Worm (Caenorhabditis elegans) whole organism, young adult: ENCODE results near the gene inso-1.

Experiments
- B0019.2 ChIP-seq: fragments of 200-800 bp; sonication (Bioruptor generic); conservative IDR thresholded peaks from 2 replicates; pipeline ENCODE4 v1.3.6; 2022; ENCODE audit warnings: missing genetic modification reagents, missing genetic modification characterization, missing compliant biosample characterization
- ama-1 ChIP-seq, 3 experiments: fragments of 150-350 bp in 1 of 3; sonication (generic microtip) in 2 of 3; optimal IDR thresholded peaks; 2 replicates each; lab custom pipeline; 2014 to 2018; ENCODE audit warnings: missing biosample characterization in 2 of 3, missing genetic modification characterization in 2 of 3, missing genetic modification reagents in 2 of 3
- cebp-2 ChIP-seq: fragments of 200-800 bp; sonication (Bioruptor generic); IDR thresholded peaks from 2 replicates; pipeline ENCODE4 v1.3.6; 2022; ENCODE audit warnings: missing genetic modification characterization, missing compliant biosample characterization
- ceh-27 ChIP-seq: fragments of 200-800 bp; sonication (Bioruptor generic); optimal IDR thresholded peaks from 2 replicates; lab custom pipeline; 2018; ENCODE audit warnings: mild to moderate bottlenecking, missing genetic modification characterization, moderate library complexity, missing compliant biosample characterization
- ets-4 ChIP-seq: fragments of 200-800 bp; sonication (Bioruptor generic); optimal IDR thresholded peaks from 2 replicates; lab custom pipeline; 2018; ENCODE audit warnings: mild to moderate bottlenecking, missing genetic modification characterization, missing compliant biosample characterization
- let-526 ChIP-seq: fragments of 200-800 bp; sonication (Bioruptor generic); IDR thresholded peaks from 2 replicates; pipeline ENCODE4 v1.3.6; 2022; ENCODE audit warnings: missing genetic modification reagents, missing genetic modification characterization, missing compliant biosample characterization
- lin-26 ChIP-seq: fragments of 200-800 bp; sonication (Bioruptor generic); IDR thresholded peaks from 2 replicates; pipeline ENCODE4 v1.3.6; 2022; ENCODE audit warnings: missing genetic modification reagents, missing genetic modification characterization, missing compliant biosample characterization
- madf-6 ChIP-seq: fragments of 200-800 bp; sonication (Bioruptor generic); IDR thresholded peaks from 2 replicates; pipeline ENCODE4 v1.3.6; 2022; ENCODE audit warnings: missing genetic modification reagents, missing genetic modification characterization, missing compliant biosample characterization
- mcd-1 ChIP-seq: fragments of 200-800 bp; sonication (Bioruptor generic); IDR thresholded peaks from 2 replicates; pipeline ENCODE4 v1.3.6; 2022; ENCODE audit warnings: missing genetic modification reagents, missing genetic modification characterization, missing compliant biosample characterization
- rcor-1 ChIP-seq: fragments of 200-800 bp; sonication (Bioruptor generic); IDR thresholded peaks from 2 replicates; pipeline ENCODE4 v1.3.6; 2022; ENCODE audit warnings: missing genetic modification reagents, missing genetic modification characterization, missing compliant biosample characterization
- unc-130 ChIP-seq: sonication (generic microtip); optimal IDR thresholded peaks from 2 replicates; lab custom pipeline; 2016; ENCODE audit warnings: missing genetic modification reagents, missing genetic modification characterization, missing compliant biosample characterization
- unc-62 ChIP-seq: fragments of 150-350 bp; optimal IDR thresholded peaks from 2 replicates; lab custom pipeline; 2014; ENCODE audit warnings: missing biosample characterization, missing genetic modification reagents, missing genetic modification characterization
- xnd-1 ChIP-seq: sonication (generic microtip); optimal IDR thresholded peaks from 2 replicates; lab custom pipeline; 2016; ENCODE audit warnings: missing genotype, missing genetic modification reagents, missing genetic modification characterization, missing compliant biosample characterization
- ztf-25 ChIP-seq: fragments of 200-800 bp; sonication (Bioruptor generic); IDR thresholded peaks from 2 replicates; pipeline ENCODE4 v1.3.6; 2022; ENCODE audit warnings: missing genetic modification reagents, missing genetic modification characterization, missing compliant biosample characterization

ce11 chrX:1309446-1309845, 9.5 kb downstream of the inso-1 start:
- no peak for TF ChIP-seq xnd-1
- TF ChIP-seq let-526 = no peak
- TF ChIP-seq cebp-2 (GFP tag; lab: Robert Waterston, UW) = no peak
- TF ChIP-seq ama-1 (optimal IDR thresholded peaks at IDR 0.05; lab: Kevin White, UChicago) = no peak
- TF ChIP-seq ama-1 (GFP tag; optimal IDR thresholded peaks at IDR 0.05; lab: Kevin White, UChicago) = no peak
- no peak for TF ChIP-seq rcor-1 (GFP tag; lab: Robert Waterston, UW)
- TF ChIP-seq B0019.2 = no peak
- no peak for TF ChIP-seq madf-6 (GFP tag; lab: Robert Waterston, UW)
- TF ChIP-seq unc-130 = no peak
- TF ChIP-seq ets-4 = no peak
- TF ChIP-seq ztf-25 = no peak
- no peak for TF ChIP-seq unc-62
- no peak for TF ChIP-seq lin-26 (GFP tag; lab: Robert Waterston, UW)
- no peak for TF ChIP-seq mcd-1 (GFP tag; lab: Robert Waterston, UW)
- TF ChIP-seq ceh-27 = no peak
